Fruit fly (Drosophila melanogaster): ENCODE measurements around the gene CG32161.

The CG32161 gene

dm6 chr3L:16845607-16846277, at the start of gene CG32161:
CG32161 (plus strand) TSS chr3L:16846227.
- no peak for TF ChIP-seq psq (optimal IDR thresholded peaks at IDR 0.05)
- TF ChIP-seq Sin3A (optimal IDR thresholded peaks at IDR 0.05), result no peak
- TF ChIP-seq insv (optimal IDR thresholded peaks at IDR 0.05), result no peak
- TF ChIP-seq ttk (optimal IDR thresholded peaks at IDR 0.05), result no peak
- TF ChIP-seq Myc (optimal IDR thresholded peaks at IDR 0.05), result no peak
- TF ChIP-seq h (optimal IDR thresholded peaks at IDR 0.05), result no peak

DNA sequence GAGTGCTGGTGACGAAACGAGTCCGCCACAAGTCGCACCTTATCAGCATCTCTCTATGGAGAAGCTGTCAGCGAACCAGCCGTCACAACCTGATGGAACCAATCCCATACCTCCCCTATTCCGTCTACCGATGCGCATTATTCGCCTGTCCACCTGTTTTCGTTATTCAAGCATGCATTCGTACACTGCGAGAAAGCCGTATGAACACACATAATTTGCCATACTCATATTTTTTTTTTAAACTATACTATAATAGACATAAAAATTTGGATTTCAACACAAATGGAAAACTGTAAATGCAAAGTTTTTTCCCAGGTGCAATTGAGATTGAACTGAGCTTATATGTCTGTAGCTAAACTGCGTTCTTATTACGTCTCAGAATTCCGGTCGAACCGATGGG, 49.4 kb upstream of the CG32161 start:
- TF ChIP-seq ttk (optimal IDR thresholded peaks at IDR 0.05) (no peak), psq (optimal IDR thresholded peaks at IDR 0.05) (no peak), Sin3A (optimal IDR thresholded peaks at IDR 0.05) (no peak), h (optimal IDR thresholded peaks at IDR 0.05) (no peak), insv (optimal IDR thresholded peaks at IDR 0.05) (no peak)

DNA sequence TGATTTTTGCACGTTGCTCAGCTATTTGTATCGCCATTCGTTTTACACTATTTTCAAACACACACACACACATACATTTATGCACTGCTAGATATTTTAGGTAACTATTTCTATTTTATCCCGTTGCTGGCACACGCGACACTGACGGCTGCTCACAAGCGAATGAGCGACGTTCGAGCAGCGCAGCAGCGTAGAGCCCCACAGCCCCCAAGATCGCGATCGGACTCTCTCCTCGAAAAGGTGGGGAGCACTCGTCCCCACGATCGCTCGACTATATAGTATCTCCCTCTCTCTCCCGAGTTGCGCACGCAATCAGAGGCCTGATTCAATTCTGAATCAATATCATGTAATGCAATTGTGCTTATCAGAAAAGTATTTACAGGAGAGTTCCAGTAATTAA, 46.0 kb upstream of the CG32161 start:
- no peak for TF ChIP-seq ttk (optimal IDR thresholded peaks at IDR 0.05)
- no peak for TF ChIP-seq Sin3A (optimal IDR thresholded peaks at IDR 0.05)
- TF ChIP-seq psq (optimal IDR thresholded peaks at IDR 0.05), result no peak
- TF ChIP-seq h (optimal IDR thresholded peaks at IDR 0.05), result no peak
- TF ChIP-seq insv (optimal IDR thresholded peaks at IDR 0.05), result no peak
- no peak for TF ChIP-seq Myc (optimal IDR thresholded peaks at IDR 0.05)

- no peak for TF ChIP-seq insv (optimal IDR thresholded peaks at IDR 0.05)
- no peak for TF ChIP-seq Myc (optimal IDR thresholded peaks at IDR 0.05)
- TF ChIP-seq psq (optimal IDR thresholded peaks at IDR 0.05), result no peak
- TF ChIP-seq Sin3A (optimal IDR thresholded peaks at IDR 0.05), result no peak
- no peak for TF ChIP-seq ttk (optimal IDR thresholded peaks at IDR 0.05)
- no peak for TF ChIP-seq h (optimal IDR thresholded peaks at IDR 0.05)
These were observed 44.3 kb upstream of the CG32161 start for dm6 chr3L:16801499-16802452.

DNA sequence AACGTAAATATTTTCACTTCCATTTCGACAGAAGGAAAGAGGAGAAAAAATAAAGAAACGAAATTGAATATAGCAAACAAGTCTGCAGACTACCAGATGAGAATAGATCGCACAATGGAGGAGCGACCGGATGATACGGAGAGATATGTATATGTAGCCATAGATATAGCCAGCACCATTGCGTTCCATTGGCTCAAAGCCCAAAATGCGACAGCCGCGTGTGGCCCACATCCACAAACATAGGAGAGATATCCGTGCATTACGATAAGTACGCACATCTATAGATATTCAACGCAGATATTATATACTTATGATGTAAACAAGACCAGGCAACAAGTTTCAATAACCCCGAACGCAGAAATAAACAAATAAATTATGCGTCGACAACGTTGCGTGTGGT, 42.8 kb upstream of the CG32161 start:
- TF ChIP-seq psq (optimal IDR thresholded peaks at IDR 0.05) (no peak), h (optimal IDR thresholded peaks at IDR 0.05) (no peak), ttk (optimal IDR thresholded peaks at IDR 0.05) (no peak), Myc (optimal IDR thresholded peaks at IDR 0.05) (no peak), Sin3A (optimal IDR thresholded peaks at IDR 0.05) (no peak), insv (optimal IDR thresholded peaks at IDR 0.05) (no peak)

- TF ChIP-seq Sin3A (optimal IDR thresholded peaks at IDR 0.05) (no peak), ttk (optimal IDR thresholded peaks at IDR 0.05) (no peak), Myc (optimal IDR thresholded peaks at IDR 0.05) (no peak), insv (optimal IDR thresholded peaks at IDR 0.05) (no peak), psq (optimal IDR thresholded peaks at IDR 0.05) (no peak), h (optimal IDR thresholded peaks at IDR 0.05) (no peak)
These were observed 42.2 kb upstream of the CG32161 start for dm6 chr3L:16803708-16804350.

DNA sequence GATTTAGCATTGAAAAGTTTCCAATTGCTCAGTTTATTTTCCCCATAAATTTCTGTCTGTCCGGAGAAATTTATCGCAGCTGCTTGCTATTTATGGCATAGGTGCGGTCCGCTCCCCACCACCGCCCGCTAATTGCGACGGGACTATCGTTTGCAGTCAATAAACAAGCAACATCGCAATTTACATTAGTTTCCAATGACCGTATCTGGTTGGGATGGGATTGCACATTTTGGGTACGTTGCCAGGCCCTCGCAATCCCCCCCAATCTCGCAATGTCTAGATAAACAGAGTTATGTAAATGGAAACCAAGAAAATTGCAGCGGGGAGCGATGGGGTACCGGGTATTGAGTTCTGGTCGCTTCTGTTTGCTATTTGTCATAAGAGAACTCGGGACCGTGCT, 41.4 kb upstream of the CG32161 start, which contains the start of gene nudC:
Gene nudC (plus strand): TSS at position 368 of the 400 bp plus-strand sequence.
- TF ChIP-seq Myc (optimal IDR thresholded peaks at IDR 0.05) (no peak), ttk (optimal IDR thresholded peaks at IDR 0.05) (no peak), h (optimal IDR thresholded peaks at IDR 0.05) (no peak), Sin3A (optimal IDR thresholded peaks at IDR 0.05) (no peak), psq (optimal IDR thresholded peaks at IDR 0.05) (no peak), insv (optimal IDR thresholded peaks at IDR 0.05) (no peak)

DNA sequence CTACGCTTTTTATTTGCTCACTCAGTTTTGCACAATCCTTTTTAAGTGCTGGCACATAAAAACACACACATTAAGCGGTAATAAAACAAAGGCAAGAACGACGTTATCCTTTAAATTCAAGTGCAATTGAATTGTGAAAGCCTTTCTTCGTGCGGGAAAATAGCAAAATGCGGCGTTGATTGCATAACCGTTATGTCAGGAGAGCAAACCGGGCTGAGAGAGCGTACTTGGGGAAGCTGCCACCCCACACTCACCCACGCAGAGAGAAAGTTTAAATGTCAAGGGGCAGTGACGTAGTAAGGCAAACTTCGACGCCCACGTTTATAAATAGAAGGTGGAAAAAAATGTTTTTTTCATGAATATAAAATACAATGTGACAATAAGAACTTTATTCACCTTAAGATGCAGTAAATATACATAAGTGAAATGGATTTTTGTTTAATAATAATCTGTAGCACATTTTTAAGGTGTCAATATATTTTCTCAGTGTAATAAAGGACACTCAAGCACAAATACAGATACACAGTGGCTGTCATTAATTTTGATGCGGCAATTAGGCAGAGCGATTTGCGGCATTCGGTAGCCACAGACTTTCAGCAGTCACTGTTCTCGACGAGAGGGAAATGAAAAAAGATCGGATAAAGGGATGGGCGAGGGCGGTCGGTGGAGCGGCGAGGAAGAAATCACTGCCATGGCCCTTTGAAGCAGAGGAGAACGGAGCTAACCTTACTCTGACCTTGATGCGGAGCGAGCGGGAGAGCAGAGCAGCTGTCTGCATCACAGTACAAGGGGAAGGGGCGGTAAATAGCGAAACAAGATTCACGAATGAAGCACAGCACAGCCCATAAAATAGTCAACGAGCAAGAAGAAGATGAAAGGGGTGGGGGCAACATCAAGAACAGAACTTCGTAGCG, 40.0 kb upstream of the CG32161 start:
- no peak for TF ChIP-seq ttk (optimal IDR thresholded peaks at IDR 0.05)

dm6 chr3L:16806823-16807325, 39.2 kb upstream of the CG32161 start:
- TF ChIP-seq Myc (optimal IDR thresholded peaks at IDR 0.05) (no peak), ttk (optimal IDR thresholded peaks at IDR 0.05) (no peak), Sin3A (optimal IDR thresholded peaks at IDR 0.05) (no peak), psq (optimal IDR thresholded peaks at IDR 0.05) (no peak), h (optimal IDR thresholded peaks at IDR 0.05) (no peak), insv (optimal IDR thresholded peaks at IDR 0.05) (no peak)

DNA sequence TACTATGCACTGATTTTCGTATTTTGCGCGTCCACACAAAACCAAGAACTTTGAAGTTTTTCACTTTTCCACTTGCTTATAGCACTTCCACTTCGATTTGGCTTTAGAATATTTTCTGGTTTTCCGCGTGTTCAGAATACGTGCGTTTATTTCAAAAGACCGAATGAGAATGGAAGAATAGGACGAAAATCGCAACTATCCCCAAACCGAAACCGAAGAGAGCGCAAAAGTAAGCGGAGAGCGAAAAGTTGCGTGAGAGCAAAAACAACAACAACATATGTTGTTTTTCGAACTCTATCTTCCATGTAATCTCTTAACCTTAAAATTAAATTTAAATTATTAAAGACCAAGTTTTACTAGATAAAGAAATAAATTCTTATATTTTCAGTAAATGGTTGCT, 38.5 kb upstream of the CG32161 start, which contains the start of gene CG9674:
Gene CG9674 (minus strand): TSS at position 174 of the 400 bp plus-strand sequence.
- no peak for TF ChIP-seq h (optimal IDR thresholded peaks at IDR 0.05)

DNA sequence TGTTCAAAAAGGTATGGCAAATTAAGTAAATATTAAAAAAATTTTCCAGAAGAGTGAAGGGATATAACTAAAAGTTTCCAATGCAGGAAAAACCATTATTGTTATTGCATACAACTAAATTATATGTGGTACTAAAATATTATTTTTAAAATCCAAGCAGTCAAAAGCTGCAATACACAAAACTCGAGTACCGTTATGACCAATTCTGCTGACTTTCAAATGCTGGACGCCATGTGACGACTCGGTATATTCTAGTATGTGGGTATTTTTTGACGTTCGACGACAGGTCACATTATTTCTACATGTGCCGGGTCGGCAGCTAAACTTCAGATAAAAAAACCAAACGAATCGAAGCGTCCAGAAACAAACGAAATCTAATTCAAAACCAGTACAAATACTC, 37.9 kb upstream of the CG32161 start:
- TF ChIP-seq insv (optimal IDR thresholded peaks at IDR 0.05), result no peak
- no peak for TF ChIP-seq Sin3A (optimal IDR thresholded peaks at IDR 0.05)
- no peak for TF ChIP-seq psq (optimal IDR thresholded peaks at IDR 0.05)
- TF ChIP-seq Myc (optimal IDR thresholded peaks at IDR 0.05), result no peak
- no peak for TF ChIP-seq ttk (optimal IDR thresholded peaks at IDR 0.05)
- TF ChIP-seq h (optimal IDR thresholded peaks at IDR 0.05), result no peak

Data from Kc167 (cell line).